Worm (Caenorhabditis elegans): Measurements from ENCODE around the gene vps-60.

DNA sequence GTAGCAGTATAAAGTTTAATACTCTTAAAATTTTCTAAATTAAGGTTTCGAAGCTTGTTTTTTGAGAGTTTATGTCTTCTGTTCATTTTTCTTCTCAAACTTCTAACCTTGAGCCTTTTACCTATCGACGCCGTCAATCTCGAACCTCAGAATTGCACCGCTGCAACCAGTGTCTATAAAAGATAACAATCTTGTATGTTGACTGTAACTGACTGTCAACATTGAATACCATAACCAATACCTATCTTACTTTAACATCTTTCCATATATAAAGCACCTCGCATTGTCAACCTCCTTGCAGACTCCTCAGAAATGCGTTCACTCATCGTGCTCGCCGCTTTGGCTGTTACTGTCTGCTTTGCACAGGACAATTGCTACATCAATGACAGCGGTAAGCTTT lies 12.8 kb upstream of the vps-60 start, which contains the start of gene grd-5:
- TF ChIP-seq Y48G9A.11 (GFP tag; IDR thresholded peaks at IDR 0.05) (no peak), hlh-30 (tag; optimal IDR thresholded peaks at IDR 0.05; ENCODE audit: insufficient read depth) (no peak), hlh-11 (tag; optimal IDR thresholded peaks at IDR 0.05) (no peak), skn-1 (tag; optimal IDR thresholded peaks at IDR 0.05) (no peak), R02D3.7 (tag; optimal IDR thresholded peaks at IDR 0.05) (no peak), ZK546.5 (tag; optimal IDR thresholded peaks at IDR 0.05) (no peak), zag-1 (tag; optimal IDR thresholded peaks at IDR 0.05) (no peak), D1046.2 (GFP tag; IDR thresholded peaks at IDR 0.05) (no peak), mes-2 (tag; optimal IDR thresholded peaks at IDR 0.05; ENCODE audit: poor library complexity, severe bottlenecking) (no peak)
